Worm (Caenorhabditis elegans) whole organism, young adult: Measurements from ENCODE around the gene F54F7.14.

ENCODE experiments used
- B0035.1 ChIP-seq: sonication (generic microtip); optimal IDR thresholded peaks from 2 replicates; lab custom pipeline; 2016; ENCODE audit warnings: missing genetic modification characterization, mild to moderate bottlenecking, missing compliant biosample characterization, missing genotype, missing genetic modification reagents
- F33H1.4 ChIP-seq: fragments of 200-800 bp; sonication (Bioruptor generic); IDR thresholded peaks from 2 replicates; pipeline ENCODE4 v1.3.6; 2022; ENCODE audit warnings: missing genetic modification reagents, missing genetic modification characterization, missing compliant biosample characterization
- Y53F4B.3 ChIP-seq: fragments of 200-800 bp; sonication (Bioruptor generic); IDR thresholded peaks from 2 replicates; pipeline ENCODE4 v1.3.6; 2022; ENCODE audit warnings: missing genetic modification reagents, missing genetic modification characterization, missing compliant biosample characterization
- ama-1 ChIP-seq, 3 experiments: fragments of 150-350 bp in 1 of 3; sonication (generic microtip) in 2 of 3; optimal IDR thresholded peaks; 2 replicates each; lab custom pipeline; 2014 to 2018; ENCODE audit warnings: missing biosample characterization in 2 of 3, missing genetic modification characterization in 2 of 3, missing genetic modification reagents in 2 of 3
- atf-7 ChIP-seq: sonication (generic microtip); optimal IDR thresholded peaks from 2 replicates; lab custom pipeline; 2017; ENCODE audit warnings: mild to moderate bottlenecking, missing genetic modification characterization, missing compliant biosample characterization
- bed-2 ChIP-seq: fragments of 200-800 bp; sonication (Bioruptor generic); IDR thresholded peaks from 2 replicates; pipeline ENCODE4 v1.3.6; 2022; ENCODE audit warnings: missing genetic modification reagents, missing genetic modification characterization, missing compliant biosample characterization
- cebp-2 ChIP-seq: fragments of 200-800 bp; sonication (Bioruptor generic); IDR thresholded peaks from 2 replicates; pipeline ENCODE4 v1.3.6; 2022; ENCODE audit warnings: missing genetic modification characterization, missing compliant biosample characterization
- die-1 ChIP-seq: sonication (generic microtip); optimal IDR thresholded peaks from 2 replicates; lab custom pipeline; 2016; ENCODE audit warnings: missing genotype, mild to moderate bottlenecking, missing genetic modification characterization, missing compliant biosample characterization
- ekl-4 ChIP-seq: fragments of 200-800 bp; sonication (Bioruptor generic); IDR thresholded peaks from 2 replicates; pipeline ENCODE4 v1.3.6; 2022; ENCODE audit warnings: missing genetic modification reagents, missing genetic modification characterization, missing compliant biosample characterization
- mel-28 ChIP-seq: sonication (generic microtip); optimal IDR thresholded peaks from 2 replicates; lab custom pipeline; 2016; ENCODE audit warnings: borderline replicate concordance, mild to moderate bottlenecking, missing genetic modification characterization, missing compliant biosample characterization
- zfh-2 ChIP-seq: fragments of 200-800 bp; sonication (Bioruptor generic); conservative IDR thresholded peaks from 2 replicates; pipeline ENCODE4 v1.3.6; 2022; ENCODE audit warnings: missing genetic modification reagents, missing genetic modification characterization, missing compliant biosample characterization

- TF ChIP-seq ama-1 (optimal IDR thresholded peaks at IDR 0.05; lab: Kevin White, UChicago) (no peak), ama-1 (GFP tag; optimal IDR thresholded peaks at IDR 0.05; lab: Kevin White, UChicago) (no peak), atf-7 (no peak), mel-28 (no peak), ekl-4 (GFP tag; lab: Robert Waterston, UW) (no peak), F33H1.4 (GFP tag; lab: Robert Waterston, UW) (no peak), B0035.1 (no peak), cebp-2 (GFP tag; lab: Robert Waterston, UW) (no peak), Y53F4B.3 (GFP tag; lab: Robert Waterston, UW) (no peak), die-1 (no peak), zfh-2 (GFP tag; lab: Robert Waterston, UW) (no peak), bed-2 (GFP tag; lab: Robert Waterston, UW) (no peak)
Measured at ce11 chrX:11899031-11899430, 48.4 kb downstream of the F54F7.14 start.
